Fruit fly (Drosophila melanogaster) whole organism, embryonic: ENCODE results near the gene GIIIspla2.
A peak's percentile ranks its signal among the peaks of the same experiment; 100 is the strongest.

Source experiments
- ATbp ChIP-seq: fragments of 200-800 bp; sonication (Bioruptor generic); optimal IDR thresholded peaks from 2 replicates; lab custom pipeline; 2017; ENCODE audit warnings: missing biosample characterization, mild to moderate bottlenecking, missing genetic modification characterization, missing genetic modification reagents
- Abd-B ChIP-seq: fragments of 200-800 bp; sonication (Bioruptor generic); optimal IDR thresholded peaks from 2 replicates; lab custom pipeline; 2018; ENCODE audit warnings: missing biosample characterization, mild to moderate bottlenecking, missing genetic modification characterization, moderate library complexity
- Adf1 ChIP-seq: fragments of 200-800 bp; sonication (Bioruptor generic); IDR thresholded peaks from 2 replicates; pipeline ENCODE4 v1.3.6; 2022; ENCODE audit warnings: missing biosample characterization, missing genetic modification characterization
- Atf6 ChIP-seq: fragments of 200-800 bp; sonication (Bioruptor generic); IDR thresholded peaks from 2 replicates; pipeline ENCODE4 v1.3.6; 2022; ENCODE audit warnings: missing biosample characterization, missing genetic modification characterization
- Bteb2 ChIP-seq: fragments of 200-800 bp; sonication (Bioruptor generic); optimal IDR thresholded peaks from 2 replicates; lab custom pipeline; 2016; ENCODE audit warnings: missing biosample characterization, missing genetic modification characterization
- CG10267 ChIP-seq: fragments of 200-800 bp; sonication (Bioruptor generic); optimal IDR thresholded peaks from 2 replicates; lab custom pipeline; 2018; ENCODE audit warnings: missing biosample characterization, mild to moderate bottlenecking, missing genetic modification characterization, moderate library complexity
- CG10274 ChIP-seq: fragments of 200-800 bp; sonication (Bioruptor generic); optimal IDR thresholded peaks from 3 replicates; lab custom pipeline; 2017; ENCODE audit warnings: missing biosample characterization, mild to moderate bottlenecking, missing genetic modification characterization
- CG10654 ChIP-seq: fragments of 200-800 bp; sonication (Bioruptor generic); optimal IDR thresholded peaks from 2 replicates; lab custom pipeline; 2016; ENCODE audit warnings: missing biosample characterization, missing genetic modification characterization
- CG11504 ChIP-seq: fragments of 200-800 bp; sonication (Bioruptor generic); optimal IDR thresholded peaks from 3 replicates; lab custom pipeline; 2019; ENCODE audit warnings: missing biosample characterization, mild to moderate bottlenecking, missing genetic modification characterization, moderate library complexity
- CG11695 ChIP-seq: fragments of 200-800 bp; sonication (Bioruptor generic); IDR thresholded peaks from 3 replicates; pipeline ENCODE4 v1.3.6; 2022; ENCODE audit warnings: missing biosample characterization, missing genetic modification characterization
- CG13123 ChIP-seq: fragments of 200-800 bp; sonication (Bioruptor generic); optimal IDR thresholded peaks from 2 replicates; lab custom pipeline; 2016; ENCODE audit warnings: missing biosample characterization, missing genetic modification characterization
- CG1529 ChIP-seq: fragments of 200-800 bp; sonication (Bioruptor generic); optimal IDR thresholded peaks from 3 replicates; lab custom pipeline; 2018; ENCODE audit warnings: missing biosample characterization, missing genetic modification characterization
- CG15479 ChIP-seq: fragments of 200-800 bp; sonication (Bioruptor generic); optimal IDR thresholded peaks from 3 replicates; lab custom pipeline; 2019; ENCODE audit warnings: missing biosample characterization, mild to moderate bottlenecking, missing genetic modification characterization, moderate library complexity
- CG15696 ChIP-seq: fragments of 200-800 bp; sonication (Bioruptor generic); optimal IDR thresholded peaks from 2 replicates; lab custom pipeline; 2019; ENCODE audit warnings: missing biosample characterization, mild to moderate bottlenecking, missing genetic modification characterization, moderate library complexity
- CG1647 ChIP-seq: fragments of 200-800 bp; sonication (Bioruptor generic); optimal IDR thresholded peaks from 3 replicates; lab custom pipeline; 2016; ENCODE audit warnings: missing biosample characterization, missing genetic modification characterization
- CG17912 ChIP-seq: fragments of 200-800 bp; sonication (Bioruptor generic); optimal IDR thresholded peaks from 2 replicates; lab custom pipeline; 2018; ENCODE audit warnings: missing biosample characterization, mild to moderate bottlenecking, missing genetic modification characterization
- CG2129 ChIP-seq: fragments of 200-800 bp; sonication (Bioruptor generic); IDR thresholded peaks from 2 replicates; pipeline ENCODE4 v1.3.6; 2022; ENCODE audit warnings: missing biosample characterization, missing genetic modification characterization; ENCODE audit not compliant: partially characterized antibody
- CG2202 ChIP-seq: fragments of 200-800 bp; sonication (Bioruptor generic); optimal IDR thresholded peaks from 2 replicates; lab custom pipeline; 2018; ENCODE audit warnings: missing biosample characterization, mild to moderate bottlenecking, missing genetic modification characterization
- CG32532 ChIP-seq: fragments of 200-800 bp; sonication (Bioruptor generic); IDR thresholded peaks from 2 replicates; pipeline ENCODE4 v1.3.6; 2022; ENCODE audit warnings: missing biosample characterization, missing genetic modification characterization
- CG33213 ChIP-seq: fragments of 200-800 bp; sonication (Bioruptor generic); optimal IDR thresholded peaks from 3 replicates; lab custom pipeline; 2016; ENCODE audit warnings: missing biosample characterization, missing genetic modification characterization
- CG42726 ChIP-seq: fragments of 200-800 bp; sonication (Bioruptor generic); IDR thresholded peaks from 2 replicates; pipeline ENCODE4 v1.3.6; 2022; ENCODE audit warnings: missing biosample characterization, missing genetic modification characterization; ENCODE audit not compliant: partially characterized antibody
- CG7357 ChIP-seq: fragments of 200-800 bp; sonication (Bioruptor generic); IDR thresholded peaks from 3 replicates; pipeline ENCODE4 v1.3.6; 2022; ENCODE audit warnings: missing biosample characterization, missing genetic modification characterization
- CG7556 ChIP-seq: fragments of 200-800 bp; sonication (Bioruptor generic); optimal IDR thresholded peaks from 2 replicates; lab custom pipeline; 2017; ENCODE audit warnings: missing biosample characterization, mild to moderate bottlenecking, missing genetic modification characterization
- CG7987 ChIP-seq: fragments of 200-800 bp; sonication (Bioruptor generic); optimal IDR thresholded peaks from 2 replicates; lab custom pipeline; 2018; ENCODE audit warnings: missing biosample characterization, mild to moderate bottlenecking, missing genetic modification characterization, moderate library complexity
- CG8290 ChIP-seq, 3 experiments: fragments of 200-800 bp; sonication (Bioruptor generic); optimal IDR thresholded peaks; 2 replicates each; lab custom pipeline; 2016 to 2019; ENCODE audit warnings: missing biosample characterization in 3 of 3, missing genetic modification characterization in 3 of 3, mild to moderate bottlenecking in 2 of 3, moderate library complexity in 1 of 3
- Chrac-16 ChIP-seq: fragments of 200-800 bp; sonication (Bioruptor generic); optimal IDR thresholded peaks from 3 replicates; lab custom pipeline; 2016; ENCODE audit warnings: missing biosample characterization, missing genetic modification characterization
- CrebB ChIP-seq: fragments of 200-800 bp; sonication (Bioruptor generic); optimal IDR thresholded peaks from 3 replicates; lab custom pipeline; 2018; ENCODE audit warnings: missing biosample characterization, mild to moderate bottlenecking, missing genetic modification characterization
- Dip2 ChIP-seq: fragments of 200-800 bp; sonication (Bioruptor generic); IDR thresholded peaks from 2 replicates; pipeline ENCODE4 v1.3.6; 2022; ENCODE audit warnings: missing biosample characterization, missing genetic modification characterization
- Oli ChIP-seq: fragments of 200-800 bp; sonication (Bioruptor generic); optimal IDR thresholded peaks from 2 replicates; lab custom pipeline; 2018; ENCODE audit warnings: missing biosample characterization, mild to moderate bottlenecking, missing genetic modification characterization, moderate library complexity
- Pdp1 ChIP-seq, 2 experiments: fragments of 200-800 bp; sonication (Bioruptor generic); optimal IDR thresholded peaks; 3 replicates each; lab custom pipeline; 2016; ENCODE audit warnings: missing biosample characterization in 2 of 2, missing genetic modification characterization in 2 of 2, mild to moderate bottlenecking in 1 of 2, moderate library complexity in 1 of 2
- Ravus ChIP-seq: fragments of 200-800 bp; sonication (Bioruptor generic); IDR thresholded peaks from 2 replicates; pipeline ENCODE4 v1.3.6; 2022; ENCODE audit warnings: missing biosample characterization, missing genetic modification characterization
- Scr ChIP-seq: fragments of 200-800 bp; sonication (Bioruptor generic); IDR thresholded peaks from 2 replicates; pipeline ENCODE4 v1.3.6; 2022; ENCODE audit warnings: missing biosample characterization, missing genetic modification characterization; ENCODE audit not compliant: partially characterized antibody
- ac ChIP-seq: fragments of 200-800 bp; sonication (Bioruptor generic); optimal IDR thresholded peaks from 3 replicates; lab custom pipeline; 2017; ENCODE audit warnings: missing biosample characterization, mild to moderate bottlenecking, missing genetic modification characterization
- bcd ChIP-seq: fragments of 200-800 bp; sonication (Bioruptor generic); optimal IDR thresholded peaks from 2 replicates; lab custom pipeline; 2017; ENCODE audit warnings: missing biosample characterization, mild to moderate bottlenecking, missing genetic modification characterization
- fru ChIP-seq: fragments of >200 bp; optimal IDR thresholded peaks from 2 replicates; lab custom pipeline; 2017
- grau ChIP-seq: fragments of 200-800 bp; optimal IDR thresholded peaks from 3 replicates; lab custom pipeline; 2019; ENCODE audit warnings: missing biosample characterization, mild to moderate bottlenecking, missing genetic modification characterization, moderate library complexity
- insv ChIP-seq, 2 experiments: fragments of 200-800 bp; sonication (Bioruptor generic); optimal IDR thresholded peaks; 3 replicates each; lab custom pipeline; 2016 to 2018; ENCODE audit warnings: missing biosample characterization in 2 of 2, missing genetic modification characterization in 2 of 2
- ken ChIP-seq: fragments of 200-800 bp; sonication (Bioruptor generic); IDR thresholded peaks from 3 replicates; pipeline ENCODE4 v1.3.6; 2022; ENCODE audit warnings: missing biosample characterization, missing genetic modification characterization
- maf-S ChIP-seq: fragments of 200-800 bp; sonication (Bioruptor generic); optimal IDR thresholded peaks from 2 replicates; lab custom pipeline; 2016; ENCODE audit warnings: missing biosample characterization, missing genetic modification characterization
- mam ChIP-seq: fragments of 200-800 bp; sonication (Bioruptor generic); optimal IDR thresholded peaks from 3 replicates; lab custom pipeline; 2016; ENCODE audit warnings: missing biosample characterization, missing genetic modification characterization
- pzg ChIP-seq: fragments of 200-800 bp; sonication (Bioruptor generic); optimal IDR thresholded peaks from 3 replicates; lab custom pipeline; 2018; ENCODE audit warnings: missing biosample characterization, mild to moderate bottlenecking, missing genetic modification characterization, moderate library complexity
- ranshi ChIP-seq: fragments of 200-800 bp; sonication (Bioruptor generic); IDR thresholded peaks from 2 replicates; pipeline ENCODE4 v1.3.6; 2022; ENCODE audit warnings: missing biosample characterization, missing genetic modification characterization
- slp2 ChIP-seq: fragments of 200-800 bp; sonication (Bioruptor generic); optimal IDR thresholded peaks from 2 replicates; lab custom pipeline; 2016; ENCODE audit warnings: missing biosample characterization, missing genetic modification characterization
- sob ChIP-seq: fragments of 200-800 bp; sonication (Bioruptor generic); IDR thresholded peaks from 2 replicates; pipeline ENCODE4 v1.3.6; 2022; ENCODE audit warnings: missing biosample characterization, missing genetic modification characterization
- sug ChIP-seq: fragments of 200-800 bp; optimal IDR thresholded peaks from 2 replicates; lab custom pipeline; 2019; ENCODE audit warnings: missing biosample characterization, mild to moderate bottlenecking, missing genetic modification characterization, moderate library complexity
- tio ChIP-seq: fragments of 200-800 bp; sonication (Bioruptor generic); optimal IDR thresholded peaks from 2 replicates; lab custom pipeline; 2017; ENCODE audit warnings: missing biosample characterization, missing genetic modification characterization, inconsistent platforms
- toy ChIP-seq: fragments of 200-800 bp; sonication (Bioruptor generic); IDR thresholded peaks from 2 replicates; pipeline ENCODE4 v1.3.6; 2022; ENCODE audit warnings: missing biosample characterization, missing genetic modification characterization
- vfl ChIP-seq: fragments of 200-800 bp; sonication (Bioruptor generic); optimal IDR thresholded peaks from 2 replicates; lab custom pipeline; 2016; ENCODE audit warnings: missing biosample characterization, missing genetic modification characterization
- vvl ChIP-seq: fragments of 200-800 bp; sonication (Bioruptor generic); IDR thresholded peaks from 2 replicates; pipeline ENCODE4 v1.3.6; 2022; ENCODE audit warnings: missing biosample characterization, missing genetic modification characterization

Gene GIIIspla2

DNA sequence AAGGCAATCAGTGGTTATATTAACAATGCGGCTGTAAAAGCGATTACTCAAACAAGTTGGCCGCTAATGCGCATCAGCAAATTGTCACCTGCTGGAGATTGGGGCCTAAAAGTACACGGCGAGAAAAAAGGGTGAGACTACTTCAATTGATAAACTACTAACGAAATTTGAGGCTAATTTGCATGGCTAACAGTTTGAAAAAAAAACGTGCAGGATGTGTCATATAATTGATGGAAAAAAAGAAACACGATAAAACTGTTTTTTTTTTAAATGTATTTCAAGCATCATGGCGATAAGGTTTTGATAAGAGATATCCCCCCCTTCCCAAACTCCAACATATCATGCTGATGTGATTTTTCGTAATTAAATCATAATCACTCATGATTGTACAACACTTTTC lies 44.7 kb upstream of the GIIIspla2 start (continued):
- TF ChIP-seq Scr, result no peak
- TF ChIP-seq CG15479 (GFP tag; lab: Kevin White, UChicago), result no peak
- peak; percentile 60; the same call in 1 of the 2 replicates for TF ChIP-seq vvl (GFP tag; lab: Robert Waterston, UW)
- TF ChIP-seq CG11695 (GFP tag; lab: Robert Waterston, UW), result 0 out of 3 replicates have a peak, but pooled peaks have one; percentile 28
- no peak for TF ChIP-seq grau (tag; lab: Kevin White, UChicago)
- TF ChIP-seq bcd (GFP tag; lab: Kevin White, UChicago), result no peak
- TF ChIP-seq CG42726 (GFP tag; lab: Robert Waterston, UW), result no peak
- no peak for TF ChIP-seq CG10267 (tag; lab: Kevin White, UChicago)
- TF ChIP-seq CG1529 (GFP tag; lab: Kevin White, UChicago), result no peak
- TF ChIP-seq Dip2, result no peak
- TF ChIP-seq sug (tag; lab: Kevin White, UChicago), result no peak
- TF ChIP-seq CrebB (tag; lab: Kevin White, UChicago), result no peak
- no peak for TF ChIP-seq fru (lab: Kevin White, UChicago)
- TF ChIP-seq CG2202 (tag; lab: Kevin White, UChicago), result no peak
- TF ChIP-seq Oli (tag; lab: Kevin White, UChicago), result peak; percentile 25
- TF ChIP-seq Bteb2 (GFP tag; lab: Kevin White, UChicago), result no peak
- TF ChIP-seq slp2 (GFP tag; lab: Kevin White, UChicago), result no peak
- TF ChIP-seq vfl, result no peak
- peak; percentile 41 for TF ChIP-seq mam (GFP tag; lab: Kevin White, UChicago)
- TF ChIP-seq CG7987 (GFP tag; lab: Kevin White, UChicago), result no peak
- TF ChIP-seq ac (GFP tag; lab: Kevin White, UChicago), result no peak
- peak; percentile 11; the same call in 1 of the 2 replicates for TF ChIP-seq Adf1 (GFP tag; lab: Robert Waterston, UW)
- TF ChIP-seq CG1647, result no peak
- no peak for TF ChIP-seq toy
- no peak for TF ChIP-seq CG17912 (GFP tag; lab: Kevin White, UChicago)
- no peak for TF ChIP-seq CG10274 (GFP tag; lab: Kevin White, UChicago)
- TF ChIP-seq CG13123 (GFP tag; lab: Kevin White, UChicago), result no peak
- TF ChIP-seq maf-S (GFP tag; lab: Kevin White, UChicago), result no peak
- TF ChIP-seq Chrac-16 (GFP tag; lab: Kevin White, UChicago), result no peak
- no peak for TF ChIP-seq CG10654 (GFP tag; lab: Kevin White, UChicago)
- peak; percentile 64; the same call in 1 of the 2 replicates for TF ChIP-seq CG32532 (GFP tag; lab: Robert Waterston, UW)

dm6 chrX:8113386-8114279 lies 43.8 kb upstream of the GIIIspla2 start:
- TF ChIP-seq insv (GFP tag; optimal IDR thresholded peaks at IDR 0.05; lab: Kevin White, UChicago) (no peak), CG11504 (tag; lab: Kevin White, UChicago) (peak; percentile 62), Atf6 (GFP tag; lab: Robert Waterston, UW) (peak; percentile 75), Ravus (GFP tag; lab: Robert Waterston, UW) (no peak; the same call in 1 of the 2 replicates), CG15696 (tag; lab: Kevin White, UChicago) (no peak), Pdp1 (GFP tag; optimal IDR thresholded peaks at IDR 0.05; lab: Kevin White, UChicago) (peak; percentile 22 to 30), ranshi (GFP tag; lab: Robert Waterston, UW) (peak; percentile 63), sob (peak; percentile 76), CG8290 (GFP tag; optimal IDR thresholded peaks at IDR 0.05; lab: Kevin White, UChicago) (no peak), CG8290 (tag; optimal IDR thresholded peaks at IDR 0.05; lab: Kevin White, UChicago) (peak in 1 of 2 experiments; percentile 94), CG33213 (GFP tag; lab: Kevin White, UChicago) (no peak), CG2129 (GFP tag; lab: Robert Waterston, UW) (no peak), tio (GFP tag; lab: Kevin White, UChicago) (peak; percentile 9), ken (GFP tag; lab: Robert Waterston, UW) (0 out of 3 replicates have a peak, but pooled peaks have one; percentile 25), ATbp (GFP tag; lab: Kevin White, UChicago) (no peak), pzg (GFP tag; lab: Kevin White, UChicago) (no peak), CG7556 (GFP tag; lab: Kevin White, UChicago) (peak; percentile 33), Abd-B (GFP tag; lab: Kevin White, UChicago) (peak; percentile 23), CG7357 (GFP tag; lab: Robert Waterston, UW) (peak; percentile 58; the same call in 2 of the 3 replicates)
